Fruit fly (Drosophila melanogaster) S2 (cell line): ENCODE measurements around the gene CG43051.

Experiments used
- CG8478 ChIP-seq: fragments of >200 bp; optimal IDR thresholded peaks from 2 replicates; lab custom pipeline; 2018
- CTCF ChIP-seq, 2 experiments: fragments of >200 bp; optimal IDR thresholded peaks; 2 replicates each; lab custom pipeline; 2018

DNA sequence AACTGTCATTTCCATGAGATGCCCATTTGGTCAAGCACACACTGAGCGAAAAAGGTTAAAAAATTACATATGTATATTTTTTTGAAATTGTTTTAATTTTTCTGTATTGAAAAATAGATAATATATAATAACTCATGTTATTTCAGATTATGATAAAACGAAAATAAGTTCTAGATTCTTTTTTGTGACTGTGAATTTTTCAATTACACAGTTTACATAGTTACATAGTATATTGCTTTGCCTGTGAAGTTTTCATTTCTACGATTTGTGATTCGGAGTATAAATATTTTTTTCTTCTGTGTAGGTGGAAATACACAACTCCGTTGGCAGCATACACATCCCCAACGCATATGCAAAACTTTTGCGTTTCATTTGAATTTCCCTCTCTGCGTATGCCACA is 40.6 kb downstream of the CG43051 start:
- TF ChIP-seq CG8478 (lab: Kevin White, UChicago) = no peak
- no peak for TF ChIP-seq CTCF (optimal IDR thresholded peaks at IDR 0.05; lab: Kevin White, UChicago)
